Fruit fly (Drosophila melanogaster) ovary, adult (tissue): ENCODE results near the gene cni.
A peak's percentile ranks its signal among the peaks of the same experiment; 100 is the strongest.

Experiments used
- CG17801 ChIP-seq: fragments of 200-800 bp; optimal IDR thresholded peaks from 2 replicates; lab custom pipeline; 2019; ENCODE audit warnings: missing biosample characterization, mild to moderate bottlenecking, missing genetic modification characterization, moderate library complexity; ENCODE audit not compliant: partially characterized antibody

The cni gene

DNA sequence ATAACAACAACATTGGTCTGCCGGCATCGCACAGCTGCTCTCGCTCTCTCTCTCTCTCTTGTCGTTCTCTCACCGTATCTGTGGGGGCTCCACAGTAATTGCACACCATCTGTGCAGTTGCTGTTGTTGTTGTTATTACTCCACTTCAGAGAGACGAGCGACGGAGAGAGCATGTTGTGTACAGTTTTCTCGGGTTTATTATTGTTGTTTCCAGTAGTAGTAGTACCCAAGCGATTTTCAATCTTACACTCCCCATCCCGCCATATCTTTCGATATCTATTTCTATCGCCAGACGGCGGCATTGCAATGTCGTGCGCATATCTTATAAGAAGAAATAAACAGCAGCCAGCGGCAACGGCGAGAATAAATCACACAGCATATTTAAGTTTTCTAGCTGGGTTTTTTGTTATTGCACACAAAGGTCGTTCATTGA, 42.4 kb downstream of the cni start:
- peak; percentile 65 for TF ChIP-seq CG17801

DNA sequence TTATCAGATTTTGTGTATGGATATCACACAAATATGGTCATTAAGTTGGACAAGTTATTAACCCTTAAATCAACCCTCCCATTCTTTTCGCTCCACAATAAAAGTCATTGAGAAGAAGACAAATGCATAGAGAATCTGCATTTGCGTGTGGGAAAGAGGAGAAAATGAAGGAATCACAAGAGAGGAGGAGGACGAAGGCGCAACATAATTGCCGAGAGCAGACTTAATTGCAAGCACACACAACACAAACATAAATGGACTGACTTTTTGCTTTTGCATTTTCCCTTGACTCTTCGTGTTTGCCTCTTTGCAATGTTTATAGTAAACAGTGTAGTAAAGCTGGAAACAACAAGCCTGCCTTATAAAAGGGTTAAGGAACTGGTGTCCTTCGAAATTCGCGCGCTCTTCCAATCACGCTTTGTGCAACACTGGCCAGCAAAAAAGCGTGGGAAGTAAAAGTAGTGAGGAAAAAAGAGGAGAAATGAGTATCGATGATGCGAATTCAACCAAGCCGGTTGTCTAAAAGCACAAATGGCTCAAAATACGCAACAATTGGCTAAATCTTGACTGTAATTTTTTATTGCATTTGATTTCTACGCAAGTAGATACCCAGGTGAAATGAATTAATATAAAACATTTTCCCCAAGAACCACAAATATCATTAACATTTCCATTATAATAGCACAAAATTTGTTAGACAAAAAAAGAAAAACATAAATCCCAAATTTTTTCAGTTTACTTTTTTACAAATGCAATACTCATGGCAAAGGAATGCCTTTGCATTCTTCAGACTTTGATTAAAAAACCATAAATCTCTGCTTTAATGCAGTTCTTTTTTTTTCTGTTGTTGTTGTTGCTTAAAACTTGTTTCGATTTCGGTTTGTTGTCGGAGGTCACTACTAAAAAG, 43.1 kb downstream of the cni start:
- TF ChIP-seq CG17801, result no peak

DNA sequence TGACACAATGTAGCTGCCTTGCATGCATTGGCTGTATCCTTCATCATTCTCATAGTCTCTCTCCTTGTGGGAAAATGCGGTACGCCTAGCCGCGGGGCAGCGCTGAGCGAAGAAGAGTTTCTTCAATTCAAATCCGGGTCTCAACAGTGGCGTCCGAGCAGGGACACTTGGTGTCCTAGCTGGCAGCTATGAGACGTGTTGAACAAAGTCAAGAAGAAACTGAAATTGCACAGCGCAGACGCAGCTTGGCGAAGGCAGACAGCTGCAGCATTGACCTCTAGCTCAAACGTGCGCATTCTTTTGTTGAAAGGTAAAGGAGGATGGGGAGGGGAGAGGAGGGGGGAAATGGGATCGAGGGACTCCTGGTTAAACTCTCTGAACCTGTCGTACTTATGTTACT, 46.8 kb downstream of the cni start:
- TF ChIP-seq CG17801, result no peak

DNA sequence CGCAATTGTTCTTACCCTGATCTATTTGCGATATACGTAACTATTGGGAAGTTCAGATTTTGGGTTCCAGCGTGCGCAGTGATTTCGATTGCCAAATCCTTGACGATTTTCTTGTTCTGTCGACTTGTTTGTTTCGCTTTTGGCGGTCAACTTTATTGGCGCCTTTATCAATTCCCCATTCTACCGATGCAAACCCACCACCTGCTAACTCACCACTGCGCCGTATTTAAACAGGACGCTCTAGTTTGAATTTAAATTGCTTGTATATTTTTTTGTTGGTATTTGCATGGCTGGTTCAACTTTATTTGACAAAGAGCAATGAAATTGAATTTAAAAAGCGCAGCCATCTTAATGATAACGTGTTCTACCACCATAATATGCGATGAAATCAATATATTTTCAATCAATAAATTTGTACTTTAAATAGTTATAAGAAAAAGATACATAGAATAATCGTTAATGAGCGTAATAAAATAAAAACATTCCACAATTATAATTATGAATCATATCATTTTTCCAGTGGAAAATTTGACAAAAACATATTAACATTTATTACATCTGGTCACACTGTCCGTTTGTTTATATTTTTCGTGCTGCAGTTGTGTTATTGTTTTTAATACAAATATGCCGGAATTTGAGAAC, 48.8 kb downstream of the cni start, which contains the start of the genes twe and CG4935:
Gene twe (minus strand): TSS at position 302 of the 642 bp plus-strand sequence.
Gene CG4935 (plus strand): TSS at position 566 of the 642 bp plus-strand sequence.
- no peak for TF ChIP-seq CG17801
